Worm (Caenorhabditis elegans) whole organism, dauer: ENCODE measurements around the gene lido-9.

Experiments
- unc-62 ChIP-seq: sonication (generic microtip); optimal IDR thresholded peaks from 2 replicates; lab custom pipeline; 2017; ENCODE audit warnings: missing biosample characterization, missing genetic modification reagents, missing genetic modification characterization

The lido-9 gene

DNA sequence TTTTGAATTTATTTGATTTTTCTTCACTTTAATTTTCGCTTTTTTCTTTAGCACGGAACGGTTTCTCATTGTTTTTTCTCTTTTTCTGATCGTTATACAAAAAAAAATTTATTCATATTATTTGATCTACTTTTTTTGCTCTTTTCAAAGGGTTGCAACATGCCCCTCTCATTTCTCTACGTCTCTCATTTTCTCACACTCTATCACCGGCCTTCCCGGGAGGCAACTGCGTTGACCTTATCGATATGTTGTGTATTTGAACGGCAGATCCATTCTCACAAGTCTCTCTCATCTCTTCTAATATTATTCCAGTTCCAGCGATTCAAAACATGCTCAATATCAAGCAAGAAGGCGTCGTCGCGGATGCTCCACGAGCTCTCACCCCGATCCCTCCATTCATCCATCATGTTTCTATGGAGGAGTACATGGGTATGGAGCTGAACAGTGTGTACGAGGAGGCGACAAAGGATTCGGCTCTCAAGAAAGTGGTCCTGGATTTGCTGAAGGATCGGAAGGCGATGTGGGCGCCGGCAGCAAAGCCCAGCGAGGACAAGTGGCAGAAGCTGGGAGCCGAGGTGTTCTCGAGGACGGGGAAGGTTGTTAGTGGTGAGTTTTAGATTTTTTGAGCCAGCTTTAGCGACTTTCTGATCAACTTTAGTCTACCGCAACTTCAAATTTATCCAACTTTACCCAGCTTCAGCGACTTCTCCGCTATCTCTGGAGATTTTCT lies at the start of gene lido-9:
Gene lido-9, plus strand, starts transcription at position 234 of the 730 bp plus-strand sequence.
- no peak for TF ChIP-seq unc-62

DNA sequence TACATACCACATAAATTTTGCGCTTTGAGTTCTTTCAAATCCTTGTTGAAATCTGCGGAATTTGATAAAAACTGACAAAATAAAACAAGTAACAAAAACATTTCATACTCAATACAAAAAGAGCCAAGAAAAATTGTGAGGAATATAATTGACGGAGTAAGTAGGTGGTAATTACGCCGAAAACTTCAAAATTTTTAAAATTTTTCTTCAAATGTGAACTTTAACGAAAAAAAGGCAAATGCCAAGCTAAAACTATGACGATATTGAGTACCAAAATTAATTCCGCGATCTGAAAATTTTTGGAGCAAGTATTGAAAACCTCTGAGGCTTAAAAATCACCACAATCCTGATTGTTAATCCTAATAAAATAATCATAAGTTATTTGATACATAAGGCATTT lies 47.9 kb upstream of the lido-9 start, which contains the start of gene irld-51:
Gene irld-51, minus strand, starts transcription at position 101 of the 400 bp plus-strand sequence.
- TF ChIP-seq unc-62, result no peak

DNA sequence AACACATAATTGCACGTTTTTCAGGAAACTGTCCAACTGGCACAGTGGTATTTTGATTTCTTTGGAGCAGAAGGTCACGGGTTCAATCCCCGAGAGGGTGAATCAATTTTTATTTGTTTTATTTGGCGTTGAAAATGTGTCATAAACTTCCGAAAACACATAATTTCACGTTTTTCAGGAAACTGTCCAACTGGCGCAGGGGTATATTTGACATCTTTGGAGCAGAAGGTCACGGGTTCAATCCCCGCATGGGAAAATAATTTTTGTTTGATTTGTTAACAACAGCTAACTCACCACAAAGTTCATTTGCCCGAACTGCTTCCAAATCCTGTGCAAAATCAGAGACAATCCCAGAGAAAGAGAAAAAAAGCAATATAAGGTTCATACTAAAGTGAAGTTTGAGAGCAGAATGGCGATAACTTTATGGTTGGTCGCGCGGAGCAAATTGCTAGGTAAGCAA lies 44.9 kb upstream of the lido-9 start, which contains the start of gene irld-48:
Gene irld-48, plus strand, starts transcription at position 410 of the 460 bp plus-strand sequence.
- TF ChIP-seq unc-62, result no peak

DNA sequence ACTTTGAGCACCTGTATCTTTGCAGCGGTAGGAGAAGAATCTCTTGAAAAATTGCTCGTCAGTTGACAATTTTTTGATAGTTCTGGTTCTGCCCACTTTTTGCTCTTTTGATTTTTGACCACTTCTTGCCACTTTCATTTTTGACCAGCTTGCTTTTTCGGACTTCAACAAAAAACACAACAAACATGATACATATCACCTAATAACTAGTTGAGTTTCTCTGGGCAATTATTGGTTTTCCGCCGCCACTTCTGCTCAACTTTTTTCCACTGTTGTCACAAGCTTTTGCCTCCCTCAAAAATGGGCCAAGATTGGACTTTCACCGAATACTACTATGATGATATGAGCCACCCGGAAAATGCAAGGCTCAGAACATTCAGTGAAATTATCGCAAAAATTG lies 42.3 kb upstream of the lido-9 start, which contains the start of gene srw-60:
Gene srw-60, plus strand, starts transcription at position 301 of the 400 bp plus-strand sequence.
- TF ChIP-seq unc-62, result no peak

DNA sequence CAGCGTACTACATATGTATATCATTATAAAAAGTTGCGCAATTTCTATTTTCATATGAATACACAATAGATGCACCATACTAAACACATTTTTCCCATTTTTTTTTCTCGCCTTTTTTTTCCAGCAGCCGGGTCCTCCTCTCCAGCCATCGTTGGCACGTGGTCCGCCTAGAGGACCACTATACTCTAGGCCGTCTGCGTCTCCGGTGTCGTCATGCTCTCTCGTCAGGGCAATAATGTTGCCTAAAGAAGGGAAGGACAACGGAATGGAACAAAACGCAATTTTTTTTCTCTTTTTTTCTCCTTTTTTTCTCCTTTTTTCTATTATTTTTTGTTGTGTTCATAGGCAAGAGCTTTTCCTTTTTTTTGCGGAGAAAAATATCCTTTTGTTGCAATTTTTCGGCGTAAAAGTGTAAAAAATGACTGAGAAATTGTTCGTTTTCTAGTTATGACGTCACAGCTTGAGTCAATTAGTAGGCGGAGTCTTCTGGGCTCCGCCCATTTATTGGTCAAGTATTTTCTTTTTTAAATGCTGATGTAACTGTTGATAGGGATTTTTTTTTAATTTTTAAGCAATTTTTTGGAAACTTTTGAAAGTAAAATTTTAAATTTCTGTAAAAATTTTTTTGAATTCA lies 37.9 kb upstream of the lido-9 start:
- TF ChIP-seq unc-62, result no peak

DNA sequence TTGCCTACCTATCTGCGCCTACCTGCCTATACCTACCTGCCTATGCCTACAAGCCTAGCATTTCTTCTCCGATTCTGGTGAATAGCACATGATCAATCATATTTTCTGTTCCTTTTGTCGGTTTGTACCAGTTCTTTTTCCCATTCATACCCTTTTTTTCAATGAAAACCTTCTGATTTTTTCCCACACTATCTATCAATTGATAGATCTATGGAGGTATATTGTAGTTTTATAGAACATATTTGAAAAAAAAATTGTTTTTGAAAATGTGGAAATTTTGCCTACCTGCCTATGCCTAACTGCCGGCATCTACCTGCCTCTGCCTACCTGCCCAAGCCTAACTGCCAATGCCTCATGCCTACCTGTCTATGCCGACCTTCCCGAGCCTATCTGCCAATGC lies 36.9 kb upstream of the lido-9 start:
- no peak for TF ChIP-seq unc-62

DNA sequence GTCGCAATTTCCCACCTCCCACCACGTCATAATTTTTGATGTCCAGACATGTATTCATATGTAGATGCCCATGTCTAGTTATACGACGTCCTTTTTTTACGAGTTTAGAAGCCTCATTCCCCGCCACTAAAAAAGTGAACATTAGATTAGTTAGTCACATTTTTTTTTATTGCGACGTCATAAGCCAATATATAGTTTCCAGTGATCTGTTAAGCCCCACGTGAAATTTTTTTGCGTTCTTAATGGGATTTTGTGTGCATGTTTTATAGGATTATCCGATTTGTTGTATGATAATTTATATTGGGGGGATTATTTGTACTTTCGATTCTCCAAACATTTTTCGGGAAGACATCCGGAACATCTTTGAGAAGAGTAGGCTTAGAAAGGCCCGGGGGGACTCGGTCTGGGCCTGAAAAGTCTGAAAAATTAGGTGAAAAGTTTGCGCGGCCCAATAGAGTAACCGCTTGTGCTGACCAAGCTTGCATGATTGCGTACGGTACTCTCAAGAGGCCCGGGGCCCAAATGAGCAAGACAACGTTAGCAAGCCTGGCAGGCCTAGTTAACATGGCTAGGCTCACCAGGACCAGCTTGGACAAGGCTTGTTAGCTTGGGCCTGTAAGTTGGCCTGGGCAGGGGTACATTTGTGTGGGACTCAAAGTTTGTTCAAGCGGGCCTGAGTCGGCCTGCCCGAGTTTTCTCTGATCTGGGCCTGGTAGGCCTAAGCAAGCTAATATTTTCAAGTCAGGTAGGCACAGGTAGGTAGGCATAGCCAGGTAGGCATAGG lies 35.2 kb upstream of the lido-9 start:
- TF ChIP-seq unc-62, result no peak

DNA sequence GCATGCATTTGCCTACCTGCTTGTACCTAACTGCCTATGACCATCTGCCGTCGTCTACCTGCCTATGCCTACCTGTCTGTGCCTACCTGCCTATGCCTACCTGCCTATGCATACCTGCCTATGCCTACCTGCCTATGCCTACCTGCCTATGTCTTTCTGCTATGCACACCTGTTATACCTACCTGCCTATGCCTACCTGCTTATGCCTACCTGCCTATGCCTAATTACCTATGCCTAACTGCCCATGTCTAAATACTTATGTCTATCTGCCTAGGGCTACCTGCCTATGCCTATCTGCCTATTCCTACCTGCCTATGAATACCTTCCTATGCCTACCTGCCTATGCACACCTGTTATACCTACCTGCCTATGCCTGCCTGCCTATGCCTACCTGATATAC lies 34.2 kb upstream of the lido-9 start:
- no peak for TF ChIP-seq unc-62

DNA sequence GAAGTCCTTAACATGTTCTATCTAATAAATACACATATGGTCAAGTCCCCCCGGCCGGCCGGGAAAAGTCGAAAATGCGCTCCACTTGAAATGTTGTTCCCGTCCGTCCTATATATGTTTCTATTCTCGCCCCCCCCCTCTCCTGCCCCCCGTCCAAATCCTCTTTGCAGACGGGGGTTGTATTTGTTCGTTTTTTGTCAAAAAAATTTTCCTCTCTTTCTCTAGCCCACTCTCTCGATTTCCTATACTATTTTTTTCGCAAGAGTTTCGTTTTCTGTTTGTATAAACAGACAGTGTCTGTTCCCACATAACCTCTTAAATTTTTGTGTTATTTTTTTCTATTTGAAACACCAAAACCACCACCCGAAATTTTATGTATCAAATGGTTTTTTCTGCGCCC lies 33.5 kb upstream of the lido-9 start:
- TF ChIP-seq unc-62, result no peak

DNA sequence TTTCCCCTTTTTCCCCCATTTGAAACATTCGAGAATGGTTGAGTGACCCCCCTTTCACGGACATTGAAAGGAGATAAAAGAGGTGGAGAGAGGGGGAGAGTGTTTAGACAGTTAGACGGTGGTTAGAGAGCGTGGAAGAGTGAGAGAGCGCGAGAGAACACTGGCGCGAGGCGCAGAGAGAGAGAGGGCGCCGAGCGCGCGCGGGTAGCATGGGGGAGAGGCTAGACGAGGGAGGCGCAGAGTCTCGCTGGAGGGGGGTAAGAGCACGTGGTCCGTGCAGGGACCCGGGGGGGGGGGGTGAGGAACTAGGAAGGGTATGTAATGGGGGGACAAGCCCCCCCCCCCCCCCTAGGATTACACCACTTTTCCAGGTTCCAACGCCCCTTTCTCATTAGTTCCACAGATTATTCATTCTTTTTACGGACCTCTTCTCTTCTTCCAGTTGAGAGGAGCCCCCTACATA lies 26.6 kb upstream of the lido-9 start:
- TF ChIP-seq unc-62, result no peak

DNA sequence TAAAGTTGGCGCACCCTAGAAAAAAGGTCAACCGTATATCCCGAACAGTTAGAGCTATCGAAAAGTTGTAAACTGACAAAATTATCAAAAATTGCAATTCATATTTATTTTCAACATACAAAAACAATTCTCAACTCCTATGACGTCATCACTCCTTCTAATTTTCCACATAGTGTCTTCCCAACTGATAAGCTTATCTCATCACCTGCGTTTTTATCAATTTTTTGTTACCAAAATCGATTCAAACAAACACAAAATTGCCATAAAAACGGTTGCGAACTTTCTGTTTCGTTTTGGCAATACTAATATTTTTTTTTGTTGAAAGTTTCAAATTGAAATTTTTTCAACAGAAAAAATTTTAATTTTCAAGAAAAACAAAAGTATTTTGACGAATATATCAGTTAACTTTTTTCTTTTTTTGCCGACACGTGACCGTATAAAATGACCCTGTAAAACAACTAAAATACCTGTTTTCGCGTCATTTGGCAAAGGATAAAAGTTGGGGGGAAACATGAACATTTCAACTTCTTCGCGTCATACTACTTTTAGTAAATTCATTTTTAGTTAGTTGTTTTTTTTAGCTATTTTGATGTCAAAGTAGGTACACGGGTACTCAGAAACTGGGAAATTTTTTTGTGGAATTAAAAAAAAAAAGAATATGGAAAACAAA lies 24.9 kb upstream of the lido-9 start:
- no peak for TF ChIP-seq unc-62

DNA sequence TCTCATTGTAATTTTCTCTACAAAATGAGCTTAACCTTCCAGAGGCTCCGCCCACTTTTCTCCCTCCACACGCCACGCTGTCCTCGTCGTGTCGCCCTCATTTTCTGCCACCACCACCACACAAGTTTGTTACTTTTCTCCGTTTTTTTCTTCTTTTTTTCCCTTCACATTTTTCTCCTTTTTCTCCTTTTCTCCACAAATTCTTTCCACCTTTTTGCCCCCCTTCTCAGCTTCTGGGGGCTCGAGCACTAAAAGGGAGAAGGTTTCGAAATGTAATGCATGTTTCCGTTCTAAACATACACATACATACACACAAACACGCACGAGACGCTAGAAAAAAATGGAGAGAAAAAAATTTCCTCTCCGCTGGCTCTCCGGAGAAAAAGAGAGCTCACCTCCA lies 24.0 kb upstream of the lido-9 start, which contains the start of gene nhr-88:
Gene nhr-88, plus strand, starts transcription at position 43 of the 400 bp plus-strand sequence.
- no peak for TF ChIP-seq unc-62

DNA sequence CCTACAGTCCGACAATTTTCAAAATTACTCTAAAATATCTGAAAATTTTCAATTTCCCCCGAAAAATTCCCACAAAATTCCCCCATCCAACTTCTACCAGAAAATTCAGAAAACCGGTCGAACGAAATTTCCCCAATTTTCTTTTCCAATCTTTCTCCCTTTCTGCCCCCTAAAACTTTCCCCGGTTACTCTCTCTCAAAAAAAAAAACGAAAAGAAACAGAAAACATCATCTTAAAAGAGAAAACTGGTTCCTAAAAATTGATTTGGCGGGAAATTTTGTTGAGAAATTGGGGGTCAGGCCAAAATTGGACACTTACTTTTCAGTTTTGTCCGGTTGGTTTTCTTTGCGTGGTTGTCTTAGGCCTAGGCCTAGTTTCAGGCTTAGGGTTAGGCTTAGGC lies 22.9 kb upstream of the lido-9 start:
- no peak for TF ChIP-seq unc-62

DNA sequence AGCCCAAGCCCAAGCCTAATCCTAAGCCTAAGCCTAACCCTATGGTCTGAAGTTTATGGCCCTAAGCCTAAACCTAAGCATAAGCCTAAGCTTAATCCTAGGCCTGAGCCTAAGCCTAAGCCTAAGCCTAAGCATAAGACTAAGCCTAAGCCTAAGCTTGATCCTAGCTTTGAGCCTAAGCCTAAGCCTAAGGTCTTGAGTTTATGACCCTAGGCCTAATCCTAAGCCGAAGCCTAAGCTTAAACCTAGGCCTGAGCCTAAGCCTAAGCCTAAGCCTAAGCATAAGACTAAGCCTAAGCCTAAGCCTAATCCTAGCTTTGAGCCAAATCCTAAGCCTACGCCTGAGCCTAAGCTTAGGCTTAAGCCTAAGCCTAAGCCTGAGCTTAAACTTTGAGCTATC lies 21.5 kb upstream of the lido-9 start:
- TF ChIP-seq unc-62, result no peak

DNA sequence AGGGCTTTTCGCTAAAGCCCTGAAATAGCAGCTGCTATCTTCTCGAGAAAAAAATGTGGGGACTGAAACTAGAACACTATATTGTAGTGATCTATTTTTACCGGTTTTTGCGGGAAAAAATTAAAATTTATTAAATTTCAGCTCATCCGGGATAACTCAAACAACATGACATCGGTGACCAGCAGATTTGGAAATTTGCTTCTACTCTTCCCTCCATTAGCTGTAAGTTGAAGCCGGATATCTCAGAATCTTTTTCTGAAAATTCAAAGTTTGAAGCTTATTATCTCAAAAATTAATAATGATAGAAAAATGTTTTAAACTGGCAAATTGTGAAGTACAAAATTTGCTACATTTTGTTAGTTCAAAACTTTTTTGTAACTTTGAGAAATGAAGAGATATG lies 16.2 kb upstream of the lido-9 start:
- no peak for TF ChIP-seq unc-62

DNA sequence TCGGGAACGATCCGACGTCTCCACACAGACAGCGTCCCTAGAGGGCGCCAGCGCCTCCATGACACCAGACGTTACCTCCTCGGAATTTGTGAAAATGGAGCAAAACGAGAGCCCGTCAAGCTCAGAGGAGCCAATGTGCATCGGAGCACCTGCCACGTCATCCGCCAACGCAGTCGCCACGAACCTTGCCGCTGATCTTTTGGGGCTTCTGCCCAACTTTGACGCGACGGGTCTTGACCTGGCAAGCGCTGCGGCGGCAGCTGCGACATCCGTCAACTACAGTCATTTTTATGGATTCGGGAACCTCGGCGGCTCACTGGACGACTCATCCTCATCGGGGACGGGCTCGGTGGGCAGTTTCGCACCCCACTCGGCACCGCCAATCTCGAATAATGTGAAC lies 15.1 kb upstream of the lido-9 start:
- no peak for TF ChIP-seq unc-62
